Worm (Caenorhabditis elegans) whole organism, early embryonic: ENCODE results near the gene B0281.5.

Source experiments
- B0310.2 ChIP-seq: sonication (generic microtip); optimal IDR thresholded peaks from 2 replicates; lab custom pipeline; 2016; ENCODE audit warnings: mild to moderate bottlenecking, missing genetic modification characterization, missing compliant biosample characterization
- aly-1 ChIP-seq: sonication (generic microtip); optimal IDR thresholded peaks from 2 replicates; lab custom pipeline; 2016; ENCODE audit warnings: missing genetic modification characterization, missing compliant biosample characterization
- ama-1 ChIP-seq: fragments of 150-350 bp; optimal IDR thresholded peaks from 2 replicates; lab custom pipeline; 2014
- ceh-36 ChIP-seq: sonication (generic microtip); optimal IDR thresholded peaks from 2 replicates; lab custom pipeline; 2016; ENCODE audit warnings: missing genetic modification characterization, inconsistent platforms, missing compliant biosample characterization
- ets-7 ChIP-seq: sonication (generic microtip); optimal IDR thresholded peaks from 2 replicates; lab custom pipeline; 2016; ENCODE audit warnings: missing genotype, missing genetic modification characterization, missing compliant biosample characterization
- flt-1 ChIP-seq: fragments of 200-800 bp; sonication (Bioruptor generic); IDR thresholded peaks from 2 replicates; pipeline ENCODE4 v1.3.6; 2022; ENCODE audit warnings: missing genetic modification characterization, missing compliant biosample characterization
- hmbx-1 ChIP-seq: sonication (generic microtip); optimal IDR thresholded peaks from 2 replicates; lab custom pipeline; 2016; ENCODE audit warnings: mild to moderate bottlenecking, missing genetic modification characterization, missing compliant biosample characterization
- hmg-4 ChIP-seq: fragments of 200-800 bp; sonication (Bioruptor generic); optimal IDR thresholded peaks from 2 replicates; lab custom pipeline; 2018; ENCODE audit warnings: mild to moderate bottlenecking, missing genetic modification characterization, missing compliant biosample characterization
- hnd-1 ChIP-seq: sonication (generic microtip); optimal IDR thresholded peaks from 2 replicates; lab custom pipeline; 2016; ENCODE audit warnings: missing genetic modification characterization, missing compliant biosample characterization
- pes-1 ChIP-seq: fragments of 200-800 bp; sonication (Bioruptor generic); IDR thresholded peaks from 2 replicates; pipeline ENCODE4 v1.3.6; 2022; ENCODE audit warnings: missing genetic modification reagents, missing genetic modification characterization, missing compliant biosample characterization
- scrt-1 ChIP-seq: fragments of 200-800 bp; sonication (Bioruptor generic); IDR thresholded peaks from 2 replicates; pipeline ENCODE4 v1.3.6; 2022; ENCODE audit warnings: missing genetic modification characterization, missing compliant biosample characterization
- tbx-11 ChIP-seq: fragments of 200-800 bp; sonication (Bioruptor generic); IDR thresholded peaks from 2 replicates; pipeline ENCODE4 v1.3.6; 2022; ENCODE audit warnings: missing genetic modification characterization, missing compliant biosample characterization
- tbx-37 ChIP-seq: fragments of 200-800 bp; sonication (Bioruptor generic); conservative IDR thresholded peaks from 2 replicates; pipeline ENCODE4 v1.3.6; 2022; ENCODE audit warnings: missing genetic modification reagents, missing genetic modification characterization, missing compliant biosample characterization
- tra-4 ChIP-seq: sonication (generic microtip); optimal IDR thresholded peaks from 2 replicates; lab custom pipeline; 2017; ENCODE audit warnings: missing genetic modification characterization, missing compliant biosample characterization

ce11 chrII:2341515-2341914 lies 40.8 kb upstream of the B0281.5 start, which contains the start of gene enri-1:
- no peak for TF ChIP-seq hmbx-1
- TF ChIP-seq tra-4 = no peak
- TF ChIP-seq ama-1 (lab: Kevin White, UChicago) = no peak
- TF ChIP-seq tbx-37 (GFP tag; lab: Robert Waterston, UW) = no peak
- no peak for TF ChIP-seq B0310.2 (tag; lab: Kevin White, UChicago)
- no peak for TF ChIP-seq hmg-4 (GFP tag; lab: Kevin White, UChicago)
- no peak for TF ChIP-seq hnd-1
- no peak for TF ChIP-seq aly-1
- no peak for TF ChIP-seq pes-1 (GFP tag; lab: Robert Waterston, UW)
- no peak for TF ChIP-seq ets-7 (tag; lab: Kevin White, UChicago)
- no peak for TF ChIP-seq tbx-11 (GFP tag; lab: Robert Waterston, UW)
- TF ChIP-seq ceh-36 (tag; lab: Kevin White, UChicago) = no peak
- TF ChIP-seq flt-1 (GFP tag; lab: Robert Waterston, UW) = no peak
- TF ChIP-seq scrt-1 = no peak
